Fruit fly (Drosophila melanogaster) Kc167 (cell line): ENCODE data around the gene CG8997.

ENCODE experiments used
- Myc ChIP-seq: fragments of >200 bp; optimal IDR thresholded peaks from 2 replicates; lab custom pipeline; 2017; ENCODE audit warnings: missing external identifiers
- Sin3A ChIP-seq: fragments of >200 bp; optimal IDR thresholded peaks from 2 replicates; lab custom pipeline; 2018; ENCODE audit warnings: missing external identifiers
- h ChIP-seq: fragments of >200 bp; optimal IDR thresholded peaks from 3 replicates; lab custom pipeline; 2018; ENCODE audit warnings: missing external identifiers
- insv ChIP-seq: fragments of >200 bp; optimal IDR thresholded peaks from 3 replicates; lab custom pipeline; 2018; ENCODE audit warnings: missing external identifiers
- psq ChIP-seq: fragments of >200 bp; optimal IDR thresholded peaks from 2 replicates; lab custom pipeline; 2017; ENCODE audit warnings: missing external identifiers
- ttk ChIP-seq: sonication (Bioruptor generic); optimal IDR thresholded peaks from 2 replicates; lab custom pipeline; 2017; ENCODE audit warnings: missing external identifiers

CG8997 gene

dm6 chr2L:13845178-13845577 is at the start of gene CG8997:
Gene CG8997 (minus strand): TSS chr2L:13845325.
- TF ChIP-seq psq (lab: Kevin White, UChicago), result no peak
- no peak for TF ChIP-seq Sin3A (lab: Kevin White, UChicago)
- no peak for TF ChIP-seq h (lab: Kevin White, UChicago)
- TF ChIP-seq Myc (lab: Kevin White, UChicago), result no peak
- TF ChIP-seq ttk (lab: Kevin White, UChicago), result no peak
- TF ChIP-seq insv (lab: Kevin White, UChicago), result no peak

dm6 chr2L:13893439-13893838 is 48.3 kb upstream of the CG8997 start:
- TF ChIP-seq ttk (lab: Kevin White, UChicago) (no peak), Sin3A (lab: Kevin White, UChicago) (no peak), psq (lab: Kevin White, UChicago) (no peak), Myc (lab: Kevin White, UChicago) (no peak), h (lab: Kevin White, UChicago) (no peak), insv (lab: Kevin White, UChicago) (no peak)

- no peak for TF ChIP-seq h (lab: Kevin White, UChicago)
- no peak for TF ChIP-seq Myc (lab: Kevin White, UChicago)
- TF ChIP-seq ttk (lab: Kevin White, UChicago), result no peak
- TF ChIP-seq psq (lab: Kevin White, UChicago), result no peak
- TF ChIP-seq Sin3A (lab: Kevin White, UChicago), result no peak
- no peak for TF ChIP-seq insv (lab: Kevin White, UChicago)
Observed at dm6 chr2L:13892826-13893225, 47.7 kb upstream of the CG8997 start.

- TF ChIP-seq Sin3A (lab: Kevin White, UChicago) (no peak), h (lab: Kevin White, UChicago) (no peak)
Observed at dm6 chr2L:13889934-13890333, 44.8 kb upstream of the CG8997 start.

dm6 chr2L:13886326-13887073 is 41.4 kb upstream of the CG8997 start:
- no peak for TF ChIP-seq psq (lab: Kevin White, UChicago)
- no peak for TF ChIP-seq h (lab: Kevin White, UChicago)
- TF ChIP-seq Sin3A (lab: Kevin White, UChicago), result no peak
- no peak for TF ChIP-seq insv (lab: Kevin White, UChicago)
- no peak for TF ChIP-seq ttk (lab: Kevin White, UChicago)
- TF ChIP-seq Myc (lab: Kevin White, UChicago), result no peak

dm6 chr2L:13884678-13885303 is 39.7 kb upstream of the CG8997 start:
- TF ChIP-seq ttk (lab: Kevin White, UChicago), result no peak
- TF ChIP-seq Myc (lab: Kevin White, UChicago), result no peak
- TF ChIP-seq Sin3A (lab: Kevin White, UChicago), result no peak
- TF ChIP-seq h (lab: Kevin White, UChicago), result no peak
- TF ChIP-seq insv (lab: Kevin White, UChicago), result no peak
- TF ChIP-seq psq (lab: Kevin White, UChicago), result no peak

- no peak for TF ChIP-seq Sin3A (lab: Kevin White, UChicago)
- TF ChIP-seq psq (lab: Kevin White, UChicago), result no peak
- TF ChIP-seq insv (lab: Kevin White, UChicago), result no peak
- TF ChIP-seq h (lab: Kevin White, UChicago), result no peak
- no peak for TF ChIP-seq Myc (lab: Kevin White, UChicago)
- no peak for TF ChIP-seq ttk (lab: Kevin White, UChicago)
Observed at dm6 chr2L:13884063-13884656, 39.0 kb upstream of the CG8997 start.

dm6 chr2L:13881939-13882338 is 36.8 kb upstream of the CG8997 start:
- no peak for TF ChIP-seq Sin3A (lab: Kevin White, UChicago)
- no peak for TF ChIP-seq ttk (lab: Kevin White, UChicago)

dm6 chr2L:13881387-13881902 is 36.3 kb upstream of the CG8997 start:
- TF ChIP-seq psq (lab: Kevin White, UChicago) (no peak), ttk (lab: Kevin White, UChicago) (no peak), Myc (lab: Kevin White, UChicago) (no peak), Sin3A (lab: Kevin White, UChicago) (no peak), insv (lab: Kevin White, UChicago) (no peak), h (lab: Kevin White, UChicago) (no peak)

dm6 chr2L:13878801-13879200 is 33.7 kb upstream of the CG8997 start:
- TF ChIP-seq Myc (lab: Kevin White, UChicago) (no peak), Sin3A (lab: Kevin White, UChicago) (no peak), h (lab: Kevin White, UChicago) (no peak), ttk (lab: Kevin White, UChicago) (no peak), psq (lab: Kevin White, UChicago) (no peak), insv (lab: Kevin White, UChicago) (no peak)

dm6 chr2L:13877934-13878580 is 32.9 kb upstream of the CG8997 start:
- TF ChIP-seq psq (lab: Kevin White, UChicago) (no peak), ttk (lab: Kevin White, UChicago) (no peak), Sin3A (lab: Kevin White, UChicago) (no peak), insv (lab: Kevin White, UChicago) (no peak), Myc (lab: Kevin White, UChicago) (no peak), h (lab: Kevin White, UChicago) (no peak)
